Worm (Caenorhabditis elegans): Measurements from ENCODE around the gene C29E4.14.
A peak's percentile ranks its signal among the peaks of the same experiment; 100 is the strongest.

C29E4.14 gene

DNA sequence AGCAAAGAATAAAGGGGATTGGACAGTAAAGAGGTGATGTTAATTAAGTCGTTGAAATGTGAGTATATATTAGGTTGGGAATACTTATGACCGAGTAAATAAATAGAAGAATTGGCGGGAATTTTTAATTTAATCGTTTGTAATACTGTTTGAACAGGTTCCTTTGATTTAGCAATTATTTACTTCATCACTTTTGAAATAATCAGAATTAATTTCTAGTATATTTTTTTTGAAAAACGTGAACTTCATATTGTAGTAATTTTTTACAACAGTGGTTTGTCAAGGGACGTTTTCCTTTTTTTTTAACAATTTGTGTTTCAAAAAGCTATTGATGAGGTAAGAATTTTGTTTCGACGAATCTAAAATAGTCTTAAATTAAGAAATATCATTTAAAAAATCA lies 2.3 kb downstream of the C29E4.14 start, which contains the start of gene C29E4.17:
TSS of gene C29E4.17 (plus strand) at position 301 of the 400 bp plus-strand sequence.
- TF ChIP-seq F13H6.1 (tag; optimal IDR thresholded peaks at IDR 0.05) = no peak
- TF ChIP-seq sox-2 (GFP tag; IDR thresholded peaks at IDR 0.05) = no peak
- no peak for TF ChIP-seq fax-1 (tag; optimal IDR thresholded peaks at IDR 0.05)
- no peak for TF ChIP-seq unc-42 (tag; optimal IDR thresholded peaks at IDR 0.05)
- no peak for TF ChIP-seq ceh-18 (tag; optimal IDR thresholded peaks at IDR 0.05)

DNA sequence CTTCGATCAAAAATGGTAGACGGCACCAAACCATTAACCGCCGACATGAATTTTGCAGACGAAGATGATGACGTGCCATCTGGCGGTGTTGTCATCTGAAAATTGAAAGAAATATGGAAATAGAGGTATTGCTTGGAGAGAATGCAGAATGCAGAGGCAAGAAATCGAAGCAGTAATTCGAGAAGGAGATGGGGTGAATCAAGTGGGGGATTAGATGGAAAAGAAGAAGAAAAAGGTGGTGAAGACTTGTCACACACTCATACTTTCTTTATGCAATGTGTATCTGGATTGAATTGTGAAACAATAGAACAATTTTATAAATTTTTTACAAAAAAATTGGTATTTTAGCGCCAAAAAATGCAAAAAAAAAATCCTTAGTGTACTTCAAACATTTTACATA lies 4.9 kb downstream of the C29E4.14 start, which contains the start of gene tag-250:
TSS of gene tag-250 (minus strand) at position 101 of the 400 bp plus-strand sequence.
- TF ChIP-seq pros-1 (tag; optimal IDR thresholded peaks at IDR 0.05) (no peak), T23F11.4 (GFP tag; optimal IDR thresholded peaks at IDR 0.05) (no peak), ceh-2 (tag; optimal IDR thresholded peaks at IDR 0.05) (no peak), ceh-24 (tag; optimal IDR thresholded peaks at IDR 0.05) (no peak), hlh-15 (tag; optimal IDR thresholded peaks at IDR 0.05) (no peak), ama-1 (optimal IDR thresholded peaks at IDR 0.05) (no peak), elt-4 (tag; optimal IDR thresholded peaks at IDR 0.05) (no peak), F13H6.1 (tag; optimal IDR thresholded peaks at IDR 0.05) (no peak), K02D7.2 (tag; optimal IDR thresholded peaks at IDR 0.05) (no peak), pag-3 (tag; optimal IDR thresholded peaks at IDR 0.05; ENCODE audit: borderline replicate concordance) (no peak), ahr-1 (tag; optimal IDR thresholded peaks at IDR 0.05) (no peak), unc-55 (GFP tag; optimal IDR thresholded peaks at IDR 0.05) (no peak), pqm-1 (tag; optimal IDR thresholded peaks at IDR 0.05) (no peak), fkh-10 (GFP tag; optimal IDR thresholded peaks at IDR 0.05) (no peak), dve-1 (tag; optimal IDR thresholded peaks at IDR 0.05) (no peak), odd-2 (tag; optimal IDR thresholded peaks at IDR 0.05) (no peak), ets-4 (tag; optimal IDR thresholded peaks at IDR 0.05) (no peak), tbx-7 (tag; optimal IDR thresholded peaks at IDR 0.05) (no peak)

DNA sequence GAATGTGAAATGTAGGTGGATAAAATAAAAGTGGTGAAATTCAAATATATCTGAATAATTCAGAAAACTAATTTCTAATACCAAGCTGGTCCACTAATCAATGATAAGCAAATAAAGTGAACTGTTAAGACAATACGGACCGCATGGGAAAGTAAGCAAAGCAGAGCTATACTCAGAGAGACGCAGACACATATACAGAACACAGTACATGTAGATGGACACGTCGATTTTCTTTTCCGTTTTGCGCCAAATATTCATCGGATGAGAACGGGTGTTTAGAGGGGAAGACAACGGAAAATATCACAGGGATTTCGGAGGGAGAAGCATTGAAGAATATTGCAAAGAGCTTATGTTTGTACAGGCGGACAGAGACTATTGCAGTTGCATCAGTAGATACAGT lies 6.0 kb downstream of the C29E4.14 start:
- peak; percentile 11 for TF ChIP-seq ceh-2 (tag; optimal IDR thresholded peaks at IDR 0.05)
- no peak for TF ChIP-seq rnt-1 (tag; optimal IDR thresholded peaks at IDR 0.05)

DNA sequence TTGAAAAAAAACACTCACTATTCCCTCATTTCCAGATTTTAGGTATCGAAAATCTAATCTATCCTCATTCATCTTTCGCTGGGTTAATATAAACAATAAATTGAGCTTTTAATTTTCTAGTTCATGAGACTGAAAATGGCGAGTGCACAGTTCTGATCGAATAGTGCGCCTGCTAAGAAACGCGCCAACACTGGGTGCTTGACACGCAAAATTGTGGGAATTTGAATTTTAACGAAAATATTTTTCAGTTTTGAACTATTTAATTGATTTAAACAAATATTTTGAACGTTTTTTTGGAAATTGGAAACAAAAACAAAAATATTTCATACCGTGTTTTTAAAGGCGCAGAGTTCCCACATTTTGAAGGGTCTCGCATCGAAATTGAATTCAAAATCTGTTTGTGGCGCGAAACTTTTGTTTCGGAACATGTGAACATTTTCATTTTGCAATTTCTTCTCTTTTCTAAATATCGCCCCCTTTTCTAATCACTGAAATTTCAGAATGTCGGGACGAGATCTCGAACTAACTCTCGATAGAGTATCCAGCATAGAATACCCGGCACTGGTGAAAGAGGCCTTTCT lies 8.7 kb downstream of the C29E4.14 start, which contains the start of the genes C29E4.13 and npp-15:
TSS of gene C29E4.13 (minus strand) at position 169 of the 581 bp plus-strand sequence.
TSS of gene npp-15 (plus strand) at position 495 of the 581 bp plus-strand sequence.
- TF ChIP-seq nfya-1 (tag; optimal IDR thresholded peaks at IDR 0.05) (peak; percentile 20), Y22D7AL.16 (tag; optimal IDR thresholded peaks at IDR 0.05) (no peak), ceh-19 (GFP tag; optimal IDR thresholded peaks at IDR 0.05) (no peak), C08G9.2 (tag; optimal IDR thresholded peaks at IDR 0.05) (no peak), lim-6 (tag; optimal IDR thresholded peaks at IDR 0.05) (no peak)

DNA sequence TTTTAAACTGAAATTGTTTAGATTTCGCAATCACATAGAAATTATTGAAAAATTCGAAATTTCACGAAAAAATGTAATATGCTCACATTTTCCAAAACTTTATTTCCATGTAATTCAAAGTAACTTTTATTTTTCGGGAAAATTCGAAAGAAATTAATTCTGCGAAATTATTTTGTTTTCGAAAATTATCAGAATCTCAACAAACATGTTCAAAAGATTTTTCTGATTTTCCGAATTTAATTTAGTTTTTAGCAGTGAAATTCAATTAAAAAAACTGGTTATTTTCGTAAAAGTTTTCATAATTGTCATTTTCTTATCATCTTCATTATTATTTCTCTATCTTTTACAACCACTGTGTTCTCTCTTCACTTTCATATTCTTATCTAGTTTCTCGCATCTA lies 13.3 kb downstream of the C29E4.14 start, which contains the start of gene ran-2:
TSS of gene ran-2 (plus strand) at position 301 of the 400 bp plus-strand sequence.
- TF ChIP-seq hlh-15 (tag; optimal IDR thresholded peaks at IDR 0.05) (no peak), dve-1 (tag; optimal IDR thresholded peaks at IDR 0.05) (no peak), ztf-16 (tag; optimal IDR thresholded peaks at IDR 0.05) (no peak)

DNA sequence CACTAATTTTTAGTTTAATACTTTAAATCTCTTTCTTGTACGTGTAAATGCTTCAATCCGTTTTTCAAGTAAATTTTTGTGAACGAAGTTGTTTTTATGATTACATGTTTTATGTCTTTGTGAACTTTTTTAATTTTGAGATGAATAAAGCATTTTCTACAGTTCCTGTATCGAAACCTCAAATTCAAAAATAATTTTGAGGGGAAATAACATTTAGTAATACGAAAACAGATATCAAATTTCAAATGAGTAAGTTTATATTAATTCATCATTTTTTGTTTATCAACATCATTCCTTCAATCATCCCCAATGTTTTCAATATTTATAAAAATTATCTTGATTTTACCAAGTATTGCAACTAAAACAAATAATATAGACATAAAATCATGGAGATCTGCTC lies 17.6 kb downstream of the C29E4.14 start, which contains the start of gene C29E4.10:
TSS of gene C29E4.10 (plus strand) at position 301 of the 400 bp plus-strand sequence.
- TF ChIP-seq nhr-11 (tag; optimal IDR thresholded peaks at IDR 0.05) = no peak
- no peak for TF ChIP-seq ama-1 (optimal IDR thresholded peaks at IDR 0.05)
- TF ChIP-seq pros-1 (tag; optimal IDR thresholded peaks at IDR 0.05) = no peak
- TF ChIP-seq mec-3 (tag; optimal IDR thresholded peaks at IDR 0.05; ENCODE audit: borderline replicate concordance) = no peak
- TF ChIP-seq ceh-34 (tag; optimal IDR thresholded peaks at IDR 0.05) = no peak
- TF ChIP-seq ceh-30 (tag; optimal IDR thresholded peaks at IDR 0.05) = no peak

Data from whole organism, late embryonic.